Fruit fly (Drosophila melanogaster) whole organism, embryonic: ENCODE data around the gene CG7889.

Experiments used
- ATbp ChIP-seq: fragments of 200-800 bp; sonication (Bioruptor generic); optimal IDR thresholded peaks from 2 replicates; lab custom pipeline; 2017; ENCODE audit warnings: missing biosample characterization, mild to moderate bottlenecking, missing genetic modification characterization, missing genetic modification reagents
- Abd-B ChIP-seq: fragments of 200-800 bp; sonication (Bioruptor generic); optimal IDR thresholded peaks from 2 replicates; lab custom pipeline; 2018; ENCODE audit warnings: missing biosample characterization, mild to moderate bottlenecking, missing genetic modification characterization, moderate library complexity
- Bteb2 ChIP-seq: fragments of 200-800 bp; sonication (Bioruptor generic); optimal IDR thresholded peaks from 2 replicates; lab custom pipeline; 2016; ENCODE audit warnings: missing biosample characterization, missing genetic modification characterization
- CG10147 ChIP-seq: fragments of 200-800 bp; sonication (Bioruptor generic); optimal IDR thresholded peaks from 2 replicates; lab custom pipeline; 2019; ENCODE audit warnings: missing biosample characterization, mild to moderate bottlenecking, missing genetic modification characterization, moderate library complexity
- CG10979 ChIP-seq: fragments of 200-800 bp; sonication (Bioruptor generic); optimal IDR thresholded peaks from 2 replicates; lab custom pipeline; 2018; ENCODE audit warnings: missing biosample characterization, mild to moderate bottlenecking, missing genetic modification characterization, moderate library complexity
- CG12104 ChIP-seq: fragments of 200-800 bp; sonication (Bioruptor generic); optimal IDR thresholded peaks from 3 replicates; lab custom pipeline; 2016; ENCODE audit warnings: missing biosample characterization, missing genetic modification characterization
- CG12219 ChIP-seq: fragments of 200-800 bp; sonication (Bioruptor generic); optimal IDR thresholded peaks from 3 replicates; lab custom pipeline; 2018; ENCODE audit warnings: missing biosample characterization, mild to moderate bottlenecking, missing genetic modification characterization
- CG13775 ChIP-seq: fragments of 200-800 bp; sonication (Bioruptor generic); optimal IDR thresholded peaks from 3 replicates; lab custom pipeline; 2017; ENCODE audit warnings: missing biosample characterization, mild to moderate bottlenecking, missing genetic modification characterization
- CG1529 ChIP-seq: fragments of 200-800 bp; sonication (Bioruptor generic); optimal IDR thresholded peaks from 3 replicates; lab custom pipeline; 2018; ENCODE audit warnings: missing biosample characterization, missing genetic modification characterization
- CG15601 ChIP-seq: fragments of 200-800 bp; sonication (Bioruptor generic); optimal IDR thresholded peaks from 3 replicates; lab custom pipeline; 2019; ENCODE audit warnings: missing biosample characterization, mild to moderate bottlenecking, missing genetic modification characterization, moderate library complexity
- CG17361 ChIP-seq: fragments of 200-800 bp; sonication (Bioruptor generic); IDR thresholded peaks from 3 replicates; pipeline ENCODE4 v1.3.6; 2022; ENCODE audit warnings: missing biosample characterization, missing genetic modification characterization
- CG17385 ChIP-seq: fragments of 200-800 bp; sonication (Bioruptor generic); optimal IDR thresholded peaks from 3 replicates; lab custom pipeline; 2018; ENCODE audit warnings: missing biosample characterization, mild to moderate bottlenecking, missing genetic modification characterization
- CG1832 ChIP-seq: fragments of 200-800 bp; sonication (Bioruptor generic); optimal IDR thresholded peaks from 2 replicates; lab custom pipeline; 2017; ENCODE audit warnings: missing biosample characterization, mild to moderate bottlenecking, missing genetic modification characterization, inconsistent platforms
- CG18764 ChIP-seq: fragments of 200-800 bp; sonication (Bioruptor generic); optimal IDR thresholded peaks from 3 replicates; lab custom pipeline; 2016; ENCODE audit warnings: missing biosample characterization, missing genetic modification characterization
- CG33557 ChIP-seq: fragments of 200-800 bp; sonication (Bioruptor generic); optimal IDR thresholded peaks from 2 replicates; lab custom pipeline; 2019; ENCODE audit warnings: missing biosample characterization, mild to moderate bottlenecking, missing genetic modification characterization, moderate library complexity
- CG34376 ChIP-seq: fragments of 200-800 bp; sonication (Bioruptor generic); optimal IDR thresholded peaks from 2 replicates; lab custom pipeline; 2018; ENCODE audit warnings: missing biosample characterization, mild to moderate bottlenecking, missing genetic modification characterization
- CG4424 ChIP-seq: fragments of 200-800 bp; sonication (Bioruptor generic); optimal IDR thresholded peaks from 3 replicates; lab custom pipeline; 2016; ENCODE audit warnings: missing biosample characterization, missing genetic modification characterization
- CG6765 ChIP-seq: fragments of 200-800 bp; sonication (Bioruptor generic); optimal IDR thresholded peaks from 3 replicates; lab custom pipeline; 2017; ENCODE audit warnings: missing biosample characterization, mild to moderate bottlenecking, missing genetic modification characterization
- CG6791 ChIP-seq: fragments of 200-800 bp; sonication (Bioruptor generic); IDR thresholded peaks from 3 replicates; pipeline ENCODE4 v1.3.6; 2022; ENCODE audit warnings: missing biosample characterization, missing genetic modification characterization; ENCODE audit not compliant: partially characterized antibody
- CG7271 ChIP-seq: fragments of 200-800 bp; sonication (Bioruptor generic); optimal IDR thresholded peaks from 2 replicates; lab custom pipeline; 2018; ENCODE audit warnings: missing biosample characterization, mild to moderate bottlenecking, missing genetic modification characterization, moderate library complexity
- CG8388 ChIP-seq: fragments of 200-800 bp; sonication (Bioruptor generic); optimal IDR thresholded peaks from 2 replicates; lab custom pipeline; 2019; ENCODE audit warnings: missing biosample characterization, mild to moderate bottlenecking, missing genetic modification characterization, moderate library complexity
- CG8924 ChIP-seq: fragments of 200-800 bp; optimal IDR thresholded peaks from 3 replicates; lab custom pipeline; 2019; ENCODE audit warnings: missing biosample characterization, mild to moderate bottlenecking, missing genetic modification characterization, moderate library complexity
- CkIIα-i1 ChIP-seq: fragments of 200-800 bp; sonication (Bioruptor generic); IDR thresholded peaks from 2 replicates; pipeline ENCODE4 v1.3.6; 2022; ENCODE audit warnings: missing biosample characterization, missing genetic modification characterization
- CoRest ChIP-seq: fragments of 200-800 bp; sonication (Bioruptor generic); optimal IDR thresholded peaks from 3 replicates; lab custom pipeline; 2018; ENCODE audit warnings: missing biosample characterization, mild to moderate bottlenecking, missing genetic modification characterization, moderate library complexity
- D ChIP-seq, 2 experiments: fragments of 200-800 bp in 1 of 2; fragments of >200 bp in 1 of 2; sonication (Bioruptor generic) in 1 of 2; optimal IDR thresholded peaks; 2 replicates in 1 of 2; 3 replicates in 1 of 2; lab custom pipeline; 2017; ENCODE audit warnings: mild to moderate bottlenecking in 1 of 2, missing biosample characterization in 1 of 2, missing genetic modification characterization in 1 of 2, missing genetic modification reagents in 1 of 2
- Dbx ChIP-seq: fragments of 200-800 bp; sonication (Bioruptor generic); IDR thresholded peaks from 3 replicates; pipeline ENCODE4 v1.3.6; 2022; ENCODE audit warnings: missing biosample characterization, missing genetic modification characterization
- E2f2 ChIP-seq: fragments of 200-800 bp; sonication (Bioruptor generic); IDR thresholded peaks from 2 replicates; pipeline ENCODE4 v1.3.6; 2022; ENCODE audit warnings: missing biosample characterization, missing genetic modification characterization
- Ets97D ChIP-seq: fragments of 200-800 bp; sonication (Bioruptor generic); optimal IDR thresholded peaks from 3 replicates; lab custom pipeline; 2016; ENCODE audit warnings: missing biosample characterization, missing genetic modification characterization
- H15 ChIP-seq: fragments of 200-800 bp; sonication (Bioruptor generic); IDR thresholded peaks from 3 replicates; pipeline ENCODE4 v1.3.6; 2022; ENCODE audit warnings: missing biosample characterization, missing genetic modification characterization
- Hand ChIP-seq: fragments of 200-800 bp; sonication (Bioruptor generic); optimal IDR thresholded peaks from 2 replicates; lab custom pipeline; 2017; ENCODE audit warnings: mild to moderate bottlenecking, missing biosample characterization, missing genetic modification reagents, missing genetic modification characterization
- Lpt ChIP-seq: fragments of >200 bp; optimal IDR thresholded peaks from 2 replicates; lab custom pipeline; 2018; ENCODE audit warnings: missing biosample characterization, missing genetic modification characterization
- NFAT ChIP-seq: fragments of 200-800 bp; sonication (Bioruptor generic); IDR thresholded peaks from 2 replicates; pipeline ENCODE4 v1.3.6; 2022; ENCODE audit warnings: missing biosample characterization, missing genetic modification characterization
- Ptx1 ChIP-seq: fragments of 200-800 bp; sonication (Bioruptor generic); IDR thresholded peaks from 2 replicates; pipeline ENCODE4 v1.3.6; 2022; ENCODE audit warnings: missing biosample characterization, missing genetic modification characterization
- Xbp1 ChIP-seq: fragments of 200-800 bp; sonication (Bioruptor generic); optimal IDR thresholded peaks from 3 replicates; lab custom pipeline; 2016; ENCODE audit warnings: missing biosample characterization, mild to moderate bottlenecking, missing genetic modification characterization
- YL-1 ChIP-seq: fragments of 200-800 bp; sonication (Bioruptor generic); optimal IDR thresholded peaks from 3 replicates; lab custom pipeline; 2017; ENCODE audit warnings: missing biosample characterization, mild to moderate bottlenecking, missing genetic modification characterization
- bigmax ChIP-seq: fragments of 200-800 bp; sonication (Bioruptor generic); optimal IDR thresholded peaks from 2 replicates; lab custom pipeline; 2018; ENCODE audit warnings: missing biosample characterization, mild to moderate bottlenecking, missing genetic modification characterization
- btn ChIP-seq: fragments of 200-800 bp; sonication (Bioruptor generic); optimal IDR thresholded peaks from 2 replicates; lab custom pipeline; 2016; ENCODE audit warnings: missing biosample characterization, missing genetic modification characterization
- disco-r ChIP-seq: fragments of 200-800 bp; sonication (Bioruptor generic); optimal IDR thresholded peaks from 2 replicates; lab custom pipeline; 2016; ENCODE audit warnings: missing biosample characterization, missing genetic modification characterization
- dpn ChIP-seq, 2 experiments: fragments of 200-800 bp; sonication (Bioruptor generic); optimal IDR thresholded peaks; 3 replicates each; lab custom pipeline; 2016; ENCODE audit warnings: missing biosample characterization in 2 of 2, missing genetic modification characterization in 2 of 2
- fd96Cb ChIP-seq: fragments of 200-800 bp; sonication (Bioruptor generic); optimal IDR thresholded peaks from 2 replicates; lab custom pipeline; 2018; ENCODE audit warnings: missing biosample characterization, mild to moderate bottlenecking, missing genetic modification characterization, moderate library complexity
- ftz-f1 ChIP-seq: fragments of 200-800 bp; sonication (Bioruptor generic); optimal IDR thresholded peaks from 2 replicates; lab custom pipeline; 2016; ENCODE audit warnings: missing biosample characterization, missing genetic modification characterization
- grn ChIP-seq: fragments of 200-800 bp; sonication (Bioruptor generic); optimal IDR thresholded peaks from 3 replicates; lab custom pipeline; 2017; ENCODE audit warnings: missing biosample characterization, missing genetic modification characterization
- ham ChIP-seq: fragments of 200-800 bp; sonication (Bioruptor generic); IDR thresholded peaks from 2 replicates; pipeline ENCODE4 v1.3.6; 2022; ENCODE audit warnings: missing biosample characterization, missing genetic modification characterization
- hb ChIP-seq: fragments of 200-800 bp; sonication (Bioruptor generic); IDR thresholded peaks from 3 replicates; pipeline ENCODE4 v1.3.6; 2022; ENCODE audit warnings: missing biosample characterization, missing genetic modification characterization; ENCODE audit not compliant: partially characterized antibody
- kni ChIP-seq: fragments of 200-800 bp; sonication (Bioruptor generic); optimal IDR thresholded peaks from 3 replicates; lab custom pipeline; 2017; ENCODE audit warnings: mild to moderate bottlenecking, missing biosample characterization, missing genetic modification reagents, missing genetic modification characterization
- org-1 ChIP-seq: fragments of 200-800 bp; sonication (Bioruptor generic); optimal IDR thresholded peaks from 2 replicates; lab custom pipeline; 2017; ENCODE audit warnings: missing biosample characterization, missing genetic modification characterization
- rib ChIP-seq: fragments of 200-800 bp; sonication (Bioruptor generic); IDR thresholded peaks from 2 replicates; pipeline ENCODE4 v1.3.6; 2022; ENCODE audit warnings: missing biosample characterization, missing genetic modification characterization
- sima ChIP-seq: fragments of 200-800 bp; sonication (Bioruptor generic); optimal IDR thresholded peaks from 2 replicates; lab custom pipeline; 2016; ENCODE audit warnings: missing biosample characterization, missing genetic modification characterization
- toy ChIP-seq: fragments of 200-800 bp; sonication (Bioruptor generic); IDR thresholded peaks from 2 replicates; pipeline ENCODE4 v1.3.6; 2022; ENCODE audit warnings: missing biosample characterization, missing genetic modification characterization
- wdn ChIP-seq: fragments of 200-800 bp; sonication (Bioruptor generic); IDR thresholded peaks from 2 replicates; pipeline ENCODE4 v1.3.6; 2022; ENCODE audit warnings: missing biosample characterization, missing genetic modification characterization

The CG7889 gene

DNA sequence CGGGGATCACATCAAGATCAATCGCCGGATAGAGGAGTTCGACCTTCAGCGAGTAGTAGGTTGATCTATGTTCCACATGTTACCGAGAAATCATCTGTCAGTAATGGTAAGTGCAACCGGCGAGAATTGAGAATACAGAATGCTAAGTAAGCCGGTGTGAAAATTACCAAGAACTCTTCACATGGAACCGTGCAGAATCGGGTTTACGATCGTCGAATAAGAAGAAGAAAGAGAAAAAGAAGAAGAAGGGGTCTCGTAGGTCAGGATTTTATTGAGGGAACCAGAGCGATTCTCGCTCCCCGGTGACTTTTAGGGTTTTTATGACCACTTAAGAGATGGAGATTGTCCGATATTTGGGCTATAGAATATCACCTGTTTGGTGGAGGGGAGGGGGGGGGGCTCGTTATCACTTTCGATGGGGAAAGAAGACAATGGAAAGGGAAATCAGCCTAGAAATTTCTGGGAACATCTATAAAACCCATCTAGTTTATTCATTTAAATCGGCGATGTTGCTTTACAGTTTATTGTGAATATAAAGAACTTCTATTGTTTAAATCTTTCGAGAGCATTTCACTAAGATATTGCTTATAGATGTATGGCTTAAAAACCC, 22.4 kb upstream of the CG7889 start (continued):
- no peak for TF ChIP-seq CkIIα-i1
- peak; percentile 76 for TF ChIP-seq CG17385
- TF ChIP-seq grn (GFP tag; lab: Kevin White, UChicago): peak; percentile 26
- TF ChIP-seq E2f2 (GFP tag; lab: Robert Waterston, UW): no peak
- TF ChIP-seq CG33557 (GFP tag; lab: Kevin White, UChicago): peak; percentile 22
- TF ChIP-seq CG1529 (GFP tag; lab: Kevin White, UChicago): no peak
- TF ChIP-seq CG8924 (tag; lab: Kevin White, UChicago): no peak
- no peak for TF ChIP-seq CG12104 (GFP tag; lab: Kevin White, UChicago)
- TF ChIP-seq NFAT (GFP tag; lab: Robert Waterston, UW): no peak
- TF ChIP-seq org-1 (GFP tag; lab: Kevin White, UChicago): no peak
- no peak for TF ChIP-seq Abd-B (GFP tag; lab: Kevin White, UChicago)
- no peak for TF ChIP-seq ftz-f1 (GFP tag; lab: Kevin White, UChicago)
- TF ChIP-seq CG7271 (tag; lab: Kevin White, UChicago): no peak
- no peak for TF ChIP-seq Bteb2 (GFP tag; lab: Kevin White, UChicago)
- TF ChIP-seq btn (GFP tag; lab: Kevin White, UChicago): no peak
- TF ChIP-seq disco-r: no peak
- TF ChIP-seq sima (GFP tag; lab: Kevin White, UChicago): no peak
- TF ChIP-seq YL-1 (GFP tag; lab: Kevin White, UChicago): no peak
- TF ChIP-seq CG8388: no peak
- TF ChIP-seq CG17361 (GFP tag; lab: Robert Waterston, UW): no peak
- no peak for TF ChIP-seq Ets97D (GFP tag; lab: Kevin White, UChicago)
- peak; percentile 11; the same call in 1 of the 3 replicates for TF ChIP-seq CG6791
- TF ChIP-seq Lpt: no peak
- TF ChIP-seq CG10147: no peak
- TF ChIP-seq CG10979 (tag; lab: Kevin White, UChicago): no peak
- peak; percentile 35 for TF ChIP-seq kni
- no peak for TF ChIP-seq bigmax (GFP tag; lab: Kevin White, UChicago)
- no peak for TF ChIP-seq toy

DNA sequence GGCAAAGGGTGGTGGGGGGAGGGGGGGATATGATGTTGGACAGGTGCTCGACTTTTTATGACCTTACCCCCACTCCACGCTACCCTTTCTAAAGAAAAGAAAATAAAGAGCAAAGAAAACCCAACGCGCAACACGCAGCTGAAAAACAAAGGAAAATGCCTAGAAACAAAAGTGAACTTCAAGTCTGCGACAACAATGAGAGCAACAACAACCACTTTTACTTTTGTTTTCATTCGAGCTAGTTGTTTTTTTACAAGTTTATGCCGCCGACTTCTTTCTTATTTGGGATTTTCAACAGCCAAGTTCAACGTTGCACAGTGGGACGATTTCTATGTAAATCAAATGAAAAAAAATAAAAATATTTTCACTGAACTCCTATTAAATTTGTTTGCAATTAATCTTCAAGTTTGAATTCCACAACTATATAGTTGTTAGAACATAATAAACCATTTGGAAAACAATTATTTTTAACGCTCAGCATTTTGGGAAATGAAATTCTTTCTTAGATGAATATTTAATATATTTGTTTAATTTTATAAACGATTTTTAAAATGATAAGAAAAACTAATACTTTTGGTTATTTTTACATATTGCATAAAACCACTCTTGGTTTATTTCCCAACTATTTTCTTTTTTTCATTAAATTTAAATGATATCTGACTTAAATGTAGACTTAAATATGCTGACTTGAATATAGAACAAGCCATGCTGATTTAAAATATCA, 18.7 kb upstream of the CG7889 start:
- no peak for TF ChIP-seq wdn
- TF ChIP-seq D (optimal IDR thresholded peaks at IDR 0.05; lab: Kevin White, UChicago): no peak
- TF ChIP-seq D (GFP tag; optimal IDR thresholded peaks at IDR 0.05; lab: Kevin White, UChicago): peak; percentile 53
- no peak for TF ChIP-seq CG12219
- no peak for TF ChIP-seq H15
- peak; percentile 8 for TF ChIP-seq ATbp (GFP tag; lab: Kevin White, UChicago)
- TF ChIP-seq CG4424 (GFP tag; lab: Kevin White, UChicago): peak; percentile 56
- TF ChIP-seq fd96Cb (tag; lab: Kevin White, UChicago): peak; percentile 53
- no peak for TF ChIP-seq ham
- TF ChIP-seq hb: no peak
- TF ChIP-seq CG1832 (GFP tag; lab: Kevin White, UChicago): no peak
- peak; percentile 63 for TF ChIP-seq CoRest (tag; lab: Kevin White, UChicago)
- peak; percentile 5 for TF ChIP-seq CG6765 (GFP tag; lab: Kevin White, UChicago)
- no peak for TF ChIP-seq Dbx
- peak; percentile 58 for TF ChIP-seq CG10979 (tag; lab: Kevin White, UChicago)
- no peak for TF ChIP-seq CG34376
- no peak for TF ChIP-seq CG18764 (GFP tag; lab: Kevin White, UChicago)
- TF ChIP-seq Hand (GFP tag; lab: Kevin White, UChicago): no peak
- TF ChIP-seq Ptx1 (GFP tag; lab: Robert Waterston, UW): no peak
- no peak for TF ChIP-seq Xbp1 (GFP tag; lab: Kevin White, UChicago)
- TF ChIP-seq CG13775 (GFP tag; lab: Kevin White, UChicago): peak; percentile 36
- no peak for TF ChIP-seq rib
- peak; percentile 20 for TF ChIP-seq CG15601 (tag; lab: Kevin White, UChicago)
- peak in 1 of 2 experiments; percentile 22 for TF ChIP-seq dpn (GFP tag; optimal IDR thresholded peaks at IDR 0.05; lab: Kevin White, UChicago)
